Worm (Caenorhabditis elegans): ENCODE data around the gene T11G6.2.

Gene T11G6.2

ce11 chrIV:10876844-10877243 is 18.5 kb upstream of the T11G6.2 start, which contains the start of gene fipr-14:
Gene fipr-14 (plus strand): TSS chrIV:10877144.
- TF ChIP-seq unc-62 (GFP tag; optimal IDR thresholded peaks at IDR 0.05): no peak

ce11 chrIV:10874527-10874926 is 16.2 kb upstream of the T11G6.2 start, which contains the start of gene F13E9.12:
Gene F13E9.12 (minus strand): TSS chrIV:10874627.
- no peak for TF ChIP-seq unc-62 (GFP tag; optimal IDR thresholded peaks at IDR 0.05)

ce11 chrIV:10870158-10870557 is 11.9 kb upstream of the T11G6.2 start:
- no peak for TF ChIP-seq unc-62 (GFP tag; optimal IDR thresholded peaks at IDR 0.05)

ce11 chrIV:10869642-10870041 is 11.3 kb upstream of the T11G6.2 start:
- TF ChIP-seq unc-62 (GFP tag; optimal IDR thresholded peaks at IDR 0.05): no peak

- no peak for TF ChIP-seq unc-62 (GFP tag; optimal IDR thresholded peaks at IDR 0.05)
Observed at ce11 chrIV:10868629-10869251, 10.4 kb upstream of the T11G6.2 start, which contains the start of gene F13E9.11. Gene F13E9.11 (minus strand): TSS chrIV:10869135.

- no peak for TF ChIP-seq unc-62 (GFP tag; optimal IDR thresholded peaks at IDR 0.05)
Observed at ce11 chrIV:10867370-10868146, 9.3 kb upstream of the T11G6.2 start.

ce11 chrIV:10864031-10864430 is 5.7 kb upstream of the T11G6.2 start, which contains the start of gene nish-1:
Gene nish-1 (plus strand): TSS chrIV:10864331.
- TF ChIP-seq unc-62 (GFP tag; optimal IDR thresholded peaks at IDR 0.05): no peak

- no peak for TF ChIP-seq unc-62 (GFP tag; optimal IDR thresholded peaks at IDR 0.05)
Observed at ce11 chrIV:10861102-10861501, 2.8 kb upstream of the T11G6.2 start, which contains the start of gene rbm-22. Gene rbm-22 (plus strand): TSS chrIV:10861402.

ce11 chrIV:10855946-10856345 is 2.4 kb downstream of the T11G6.2 start:
- no peak for TF ChIP-seq unc-62 (GFP tag; optimal IDR thresholded peaks at IDR 0.05)

- no peak for TF ChIP-seq unc-62 (GFP tag; optimal IDR thresholded peaks at IDR 0.05)
Observed at ce11 chrIV:10855049-10855448, 3.2 kb downstream of the T11G6.2 start, which contains the start of gene T11G6.3. Gene T11G6.3 (minus strand): TSS chrIV:10855237.

- no peak for TF ChIP-seq unc-62 (GFP tag; optimal IDR thresholded peaks at IDR 0.05)
Observed at ce11 chrIV:10854042-10854441, 4.3 kb downstream of the T11G6.2 start.

ce11 chrIV:10852403-10852802 is 5.9 kb downstream of the T11G6.2 start:
- TF ChIP-seq unc-62 (GFP tag; optimal IDR thresholded peaks at IDR 0.05): no peak

- TF ChIP-seq unc-62 (GFP tag; optimal IDR thresholded peaks at IDR 0.05): no peak
Observed at ce11 chrIV:10851833-10852232, 6.5 kb downstream of the T11G6.2 start, which contains the start of gene T11G6.4. Gene T11G6.4 (minus strand): TSS chrIV:10851933.

- TF ChIP-seq unc-62 (GFP tag; optimal IDR thresholded peaks at IDR 0.05): no peak
Observed at ce11 chrIV:10851136-10851535, 7.2 kb downstream of the T11G6.2 start.

- TF ChIP-seq unc-62 (GFP tag; optimal IDR thresholded peaks at IDR 0.05): no peak
Observed at ce11 chrIV:10842705-10843364, 15.5 kb downstream of the T11G6.2 start, which contains the start of gene T11G6.5. Gene T11G6.5 (minus strand): TSS chrIV:10842755.

- TF ChIP-seq unc-62 (GFP tag; optimal IDR thresholded peaks at IDR 0.05): no peak
Observed at ce11 chrIV:10842232-10842631, 16.1 kb downstream of the T11G6.2 start.
